Fruit fly (Drosophila melanogaster) whole organism, embryonic: ENCODE results near the gene CG13385.
A peak's percentile ranks its signal among the peaks of the same experiment; 100 is the strongest.

ENCODE experiments used
- B-H1 ChIP-seq: fragments of 200-800 bp; sonication (Bioruptor generic); IDR thresholded peaks from 3 replicates; pipeline ENCODE4 v1.3.6; 2022; ENCODE audit warnings: missing biosample characterization, missing genetic modification characterization
- Bgb ChIP-seq: fragments of 200-800 bp; sonication (Bioruptor generic); IDR thresholded peaks from 2 replicates; pipeline ENCODE4 v1.3.6; 2022; ENCODE audit warnings: missing biosample characterization, missing genetic modification characterization; ENCODE audit not compliant: partially characterized antibody
- CG10959 ChIP-seq: fragments of 200-800 bp; sonication (Bioruptor generic); IDR thresholded peaks from 2 replicates; pipeline ENCODE4 v1.3.6; 2022; ENCODE audit warnings: missing biosample characterization, missing genetic modification characterization
- CG12104 ChIP-seq: fragments of 200-800 bp; sonication (Bioruptor generic); optimal IDR thresholded peaks from 3 replicates; lab custom pipeline; 2016; ENCODE audit warnings: missing biosample characterization, missing genetic modification characterization
- CG12299 ChIP-seq: fragments of 200-800 bp; sonication (Bioruptor generic); optimal IDR thresholded peaks from 2 replicates; lab custom pipeline; 2018; ENCODE audit warnings: missing biosample characterization, mild to moderate bottlenecking, missing genetic modification characterization
- CG12391 ChIP-seq: fragments of 200-800 bp; sonication (Bioruptor generic); optimal IDR thresholded peaks from 3 replicates; lab custom pipeline; 2018; ENCODE audit warnings: missing biosample characterization, mild to moderate bottlenecking, missing genetic modification characterization, moderate library complexity
- CG14441 ChIP-seq: fragments of 200-800 bp; sonication (Bioruptor generic); IDR thresholded peaks from 2 replicates; pipeline ENCODE4 v1.3.6; 2022; ENCODE audit warnings: missing biosample characterization, missing genetic modification characterization
- CG14965 ChIP-seq: fragments of 200-800 bp; sonication (Bioruptor generic); optimal IDR thresholded peaks from 2 replicates; lab custom pipeline; 2016; ENCODE audit warnings: missing biosample characterization, missing genetic modification characterization, borderline replicate concordance
- CG15073 ChIP-seq: fragments of 200-800 bp; sonication (Bioruptor generic); optimal IDR thresholded peaks from 2 replicates; lab custom pipeline; 2016; ENCODE audit warnings: missing biosample characterization, missing genetic modification characterization
- CG1529 ChIP-seq: fragments of 200-800 bp; sonication (Bioruptor generic); optimal IDR thresholded peaks from 3 replicates; lab custom pipeline; 2018; ENCODE audit warnings: missing biosample characterization, missing genetic modification characterization
- CG17361 ChIP-seq: fragments of 200-800 bp; sonication (Bioruptor generic); IDR thresholded peaks from 3 replicates; pipeline ENCODE4 v1.3.6; 2022; ENCODE audit warnings: missing biosample characterization, missing genetic modification characterization
- CG2712 ChIP-seq: fragments of 200-800 bp; optimal IDR thresholded peaks from 3 replicates; lab custom pipeline; 2019; ENCODE audit warnings: missing biosample characterization, mild to moderate bottlenecking, missing genetic modification characterization, moderate library complexity
- CG30403 ChIP-seq: fragments of 200-800 bp; sonication (Bioruptor generic); optimal IDR thresholded peaks from 3 replicates; lab custom pipeline; 2016; ENCODE audit warnings: missing biosample characterization, missing genetic modification characterization
- CG3065 ChIP-seq: fragments of 200-800 bp; sonication (Bioruptor generic); optimal IDR thresholded peaks from 2 replicates; lab custom pipeline; 2016; ENCODE audit warnings: missing biosample characterization, missing genetic modification characterization
- CG31224 ChIP-seq: fragments of 200-800 bp; sonication (Bioruptor generic); IDR thresholded peaks from 2 replicates; pipeline ENCODE4 v1.3.6; 2022; ENCODE audit warnings: missing biosample characterization, missing genetic modification characterization
- CG42726 ChIP-seq: fragments of 200-800 bp; sonication (Bioruptor generic); IDR thresholded peaks from 2 replicates; pipeline ENCODE4 v1.3.6; 2022; ENCODE audit warnings: missing biosample characterization, missing genetic modification characterization; ENCODE audit not compliant: partially characterized antibody
- CG4328 ChIP-seq: fragments of 200-800 bp; sonication (Bioruptor generic); optimal IDR thresholded peaks from 3 replicates; lab custom pipeline; 2017; ENCODE audit warnings: missing biosample characterization, missing genetic modification reagents, missing genetic modification characterization
- CG4854 ChIP-seq: fragments of 200-800 bp; sonication (Bioruptor generic); optimal IDR thresholded peaks from 2 replicates; lab custom pipeline; 2016; ENCODE audit warnings: missing biosample characterization, missing genetic modification characterization, inconsistent platforms
- CG8281 ChIP-seq: fragments of 200-800 bp; sonication (Bioruptor generic); optimal IDR thresholded peaks from 2 replicates; lab custom pipeline; 2018; ENCODE audit warnings: missing biosample characterization, mild to moderate bottlenecking, missing genetic modification characterization, moderate library complexity
- CG8478 ChIP-seq: fragments of >200 bp; optimal IDR thresholded peaks from 2 replicates; lab custom pipeline; 2018
- CG8765 ChIP-seq: fragments of 200-800 bp; sonication (Bioruptor generic); IDR thresholded peaks from 2 replicates; pipeline ENCODE4 v1.3.6; 2022; ENCODE audit warnings: missing biosample characterization, missing genetic modification characterization
- CG9797 ChIP-seq: fragments of 200-800 bp; sonication (Bioruptor generic); optimal IDR thresholded peaks from 3 replicates; lab custom pipeline; 2018; ENCODE audit warnings: missing biosample characterization, mild to moderate bottlenecking, missing genetic modification characterization
- Doc3 ChIP-seq: fragments of 200-800 bp; sonication (Bioruptor generic); IDR thresholded peaks from 3 replicates; pipeline ENCODE4 v1.3.6; 2022; ENCODE audit warnings: missing biosample characterization, missing genetic modification characterization; ENCODE audit not compliant: partially characterized antibody
- Elba2 ChIP-seq: fragments of 200-800 bp; sonication (Bioruptor generic); optimal IDR thresholded peaks from 3 replicates; lab custom pipeline; 2016; ENCODE audit warnings: missing biosample characterization, missing genetic modification characterization
- Fer1 ChIP-seq: fragments of 200-800 bp; sonication (Bioruptor generic); optimal IDR thresholded peaks from 2 replicates; lab custom pipeline; 2017; ENCODE audit warnings: missing biosample characterization, mild to moderate bottlenecking, missing genetic modification characterization
- HmgZ ChIP-seq: fragments of 200-800 bp; sonication (Bioruptor generic); optimal IDR thresholded peaks from 2 replicates; lab custom pipeline; 2018; ENCODE audit warnings: missing biosample characterization, mild to moderate bottlenecking, missing genetic modification characterization
- Jarid2 ChIP-seq: fragments of 200-800 bp; sonication (Bioruptor generic); optimal IDR thresholded peaks from 3 replicates; lab custom pipeline; 2017; ENCODE audit warnings: mild to moderate bottlenecking, missing biosample characterization, missing genetic modification reagents, missing genetic modification characterization
- Lhr ChIP-seq: fragments of 200-800 bp; sonication (Bioruptor generic); optimal IDR thresholded peaks from 3 replicates; lab custom pipeline; 2017; ENCODE audit warnings: mild to moderate bottlenecking, missing biosample characterization, missing genetic modification reagents, missing genetic modification characterization
- MBD-R2 ChIP-seq: fragments of 200-800 bp; sonication (Bioruptor generic); IDR thresholded peaks from 2 replicates; pipeline ENCODE4 v1.3.6; 2022; ENCODE audit warnings: missing biosample characterization, missing genetic modification characterization
- Mad ChIP-seq: fragments of 200-800 bp; sonication (Bioruptor generic); optimal IDR thresholded peaks from 2 replicates; lab custom pipeline; 2016; ENCODE audit warnings: missing biosample characterization, missing genetic modification characterization
- NFAT ChIP-seq: fragments of 200-800 bp; sonication (Bioruptor generic); IDR thresholded peaks from 2 replicates; pipeline ENCODE4 v1.3.6; 2022; ENCODE audit warnings: missing biosample characterization, missing genetic modification characterization
- NK7.1 ChIP-seq: fragments of 200-800 bp; sonication (Bioruptor generic); optimal IDR thresholded peaks from 3 replicates; lab custom pipeline; 2016; ENCODE audit warnings: missing biosample characterization, missing genetic modification characterization
- Nf-YB ChIP-seq: fragments of 200-800 bp; sonication (Bioruptor generic); optimal IDR thresholded peaks from 3 replicates; lab custom pipeline; 2019; ENCODE audit warnings: missing biosample characterization, mild to moderate bottlenecking, missing genetic modification characterization, moderate library complexity
- Rx ChIP-seq: fragments of 200-800 bp; sonication (Bioruptor generic); IDR thresholded peaks from 2 replicates; pipeline ENCODE4 v1.3.6; 2022; ENCODE audit warnings: missing biosample characterization, missing genetic modification characterization
- Stat92E ChIP-seq, 3 experiments: fragments of >200 bp in 2 of 3; fragments of 200-800 bp in 1 of 3; sonication (Bioruptor generic) in 1 of 3; optimal IDR thresholded peaks; 2 replicates each; lab custom pipeline; 2017 to 2019; ENCODE audit warnings: missing biosample characterization in 3 of 3, missing genetic modification characterization in 3 of 3, mild to moderate bottlenecking in 1 of 3, moderate library complexity in 1 of 3
- Tbp ChIP-seq: fragments of >200 bp; optimal IDR thresholded peaks from 2 replicates; lab custom pipeline; 2018; ENCODE audit warnings: missing biosample characterization, missing genetic modification characterization
- cg ChIP-seq: fragments of 200-800 bp; sonication (Bioruptor generic); optimal IDR thresholded peaks from 3 replicates; lab custom pipeline; 2019; ENCODE audit warnings: missing biosample characterization, mild to moderate bottlenecking, missing genetic modification characterization, moderate library complexity
- corto ChIP-seq: fragments of 200-800 bp; sonication (Bioruptor generic); optimal IDR thresholded peaks from 2 replicates; lab custom pipeline; 2016; ENCODE audit warnings: missing biosample characterization, mild to moderate bottlenecking, missing genetic modification characterization, moderate library complexity
- dysf ChIP-seq: fragments of 200-800 bp; sonication (Bioruptor generic); IDR thresholded peaks from 3 replicates; pipeline ENCODE4 v1.3.6; 2022; ENCODE audit warnings: missing biosample characterization, missing genetic modification characterization
- ems ChIP-seq: fragments of 200-800 bp; sonication (Bioruptor generic); optimal IDR thresholded peaks from 3 replicates; lab custom pipeline; 2016; ENCODE audit warnings: missing biosample characterization, missing genetic modification characterization
- exex ChIP-seq: fragments of 200-800 bp; sonication (Bioruptor generic); optimal IDR thresholded peaks from 4 replicates; lab custom pipeline; 2018; ENCODE audit warnings: missing biosample characterization, mild to moderate bottlenecking, missing genetic modification characterization, moderate library complexity
- gcm2 ChIP-seq: fragments of 200-800 bp; sonication (Bioruptor generic); optimal IDR thresholded peaks from 2 replicates; lab custom pipeline; 2016; ENCODE audit warnings: missing biosample characterization, missing genetic modification characterization
- grau ChIP-seq: fragments of 200-800 bp; optimal IDR thresholded peaks from 3 replicates; lab custom pipeline; 2019; ENCODE audit warnings: missing biosample characterization, mild to moderate bottlenecking, missing genetic modification characterization, moderate library complexity
- gsb-n ChIP-seq: fragments of 200-800 bp; sonication (Bioruptor generic); optimal IDR thresholded peaks from 3 replicates; lab custom pipeline; 2018; ENCODE audit warnings: missing biosample characterization, mild to moderate bottlenecking, missing genetic modification characterization
- her ChIP-seq: fragments of 200-800 bp; sonication (Bioruptor generic); optimal IDR thresholded peaks from 2 replicates; lab custom pipeline; 2016; ENCODE audit warnings: missing biosample characterization, missing genetic modification characterization
- lmd ChIP-seq: fragments of 200-800 bp; sonication (Bioruptor generic); IDR thresholded peaks from 2 replicates; pipeline ENCODE4 v1.3.6; 2022; ENCODE audit warnings: missing biosample characterization, missing genetic modification characterization
- luna ChIP-seq: fragments of 200-800 bp; sonication (Bioruptor generic); optimal IDR thresholded peaks from 2 replicates; lab custom pipeline; 2016; ENCODE audit warnings: missing biosample characterization, missing genetic modification characterization
- prd ChIP-seq, 3 experiments: fragments of >200 bp in 2 of 3; fragments of 200-800 bp in 1 of 3; sonication (Bioruptor generic) in 1 of 3; optimal IDR thresholded peaks in 2 of 3; IDR thresholded peaks in 1 of 3; 2 replicates in 2 of 3; 3 replicates in 1 of 3; pipeline versions ENCODE4 v1.3.6 to Lab custom; 2017 to 2022; ENCODE audit warnings: missing biosample characterization in 1 of 3, missing genetic modification characterization in 1 of 3
- stwl ChIP-seq: fragments of 200-800 bp; sonication (Bioruptor generic); optimal IDR thresholded peaks from 3 replicates; lab custom pipeline; 2018; ENCODE audit warnings: missing biosample characterization, mild to moderate bottlenecking, missing genetic modification characterization, moderate library complexity
- tll ChIP-seq, 2 experiments: fragments of 200-800 bp in 1 of 2; fragments of >200 bp in 1 of 2; sonication (Bioruptor generic) in 1 of 2; optimal IDR thresholded peaks; 2 replicates each; lab custom pipeline; 2017 to 2019; ENCODE audit warnings: missing biosample characterization in 2 of 2, missing genetic modification characterization in 2 of 2, mild to moderate bottlenecking in 1 of 2, moderate library complexity in 1 of 2

CG13385 gene

DNA sequence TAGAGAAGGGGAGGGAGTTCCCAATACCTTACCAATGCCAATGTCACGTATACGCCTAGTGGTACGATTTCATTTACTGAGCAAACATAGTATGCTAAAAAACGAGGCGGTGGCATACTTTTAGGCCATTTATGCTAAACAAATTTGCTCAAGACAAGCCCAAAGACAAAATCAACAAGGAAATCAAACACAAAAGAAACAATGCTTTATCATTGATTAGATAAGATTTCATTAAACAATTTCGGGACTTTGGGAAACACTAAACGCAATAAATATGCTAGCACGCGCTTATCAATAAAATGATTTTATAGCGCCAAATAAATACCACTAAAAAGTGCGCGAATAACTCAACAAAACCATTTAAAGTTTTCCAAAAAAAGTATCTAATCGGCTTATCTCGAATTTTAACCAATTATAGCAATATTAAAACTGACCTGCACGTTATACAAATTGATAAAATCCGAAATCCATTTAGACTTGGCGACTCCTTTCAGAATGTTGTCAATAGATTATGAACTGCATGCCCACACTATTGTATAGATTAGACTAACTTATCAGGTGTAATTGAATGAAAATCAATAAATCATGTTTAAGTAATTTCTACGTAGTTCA lies 45.8 kb upstream of the CG13385 start (continued):
- no peak for TF ChIP-seq CG9797
- no peak for TF ChIP-seq Doc3 (GFP tag; lab: Robert Waterston, UW)
- TF ChIP-seq gsb-n (tag; lab: Kevin White, UChicago) = no peak
- TF ChIP-seq Tbp (GFP tag; lab: Kevin White, UChicago) = no peak
- TF ChIP-seq stwl (tag; lab: Kevin White, UChicago) = no peak
- TF ChIP-seq CG2712 (tag; lab: Kevin White, UChicago) = no peak
- TF ChIP-seq CG10959 (GFP tag; lab: Robert Waterston, UW) = no peak
- peak; percentile 14 for TF ChIP-seq CG1529 (GFP tag; lab: Kevin White, UChicago)
- TF ChIP-seq CG14441 (GFP tag; lab: Robert Waterston, UW) = no peak
- TF ChIP-seq ems (GFP tag; lab: Kevin White, UChicago) = no peak
- no peak for TF ChIP-seq CG17361 (GFP tag; lab: Robert Waterston, UW)
- no peak for TF ChIP-seq gcm2
- no peak for TF ChIP-seq CG8281 (tag; lab: Kevin White, UChicago)
- peak; percentile 19 for TF ChIP-seq Jarid2 (GFP tag; lab: Kevin White, UChicago)
- peak; percentile 65 for TF ChIP-seq HmgZ (tag; lab: Kevin White, UChicago)
- TF ChIP-seq Stat92E (GFP tag; optimal IDR thresholded peaks at IDR 0.05; lab: Kevin White, UChicago) = no peak
- no peak for TF ChIP-seq Rx (GFP tag; lab: Robert Waterston, UW)
- no peak for TF ChIP-seq Mad
- no peak for TF ChIP-seq Lhr (GFP tag; lab: Kevin White, UChicago)
- TF ChIP-seq grau (tag; lab: Kevin White, UChicago) = peak; percentile 25
- no peak for TF ChIP-seq B-H1 (GFP tag; lab: Robert Waterston, UW)
- TF ChIP-seq Bgb (GFP tag; lab: Robert Waterston, UW) = no peak
- TF ChIP-seq CG12391 (tag; lab: Kevin White, UChicago) = peak; percentile 21
- no peak for TF ChIP-seq CG14965 (GFP tag; lab: Kevin White, UChicago)
- TF ChIP-seq NK7.1 (GFP tag; lab: Kevin White, UChicago) = no peak
- TF ChIP-seq CG15073 = no peak
- no peak for TF ChIP-seq Elba2 (GFP tag; lab: Kevin White, UChicago)
- TF ChIP-seq CG30403 (GFP tag; lab: Kevin White, UChicago) = no peak
- no peak for TF ChIP-seq prd (optimal IDR thresholded peaks at IDR 0.05; lab: Kevin White, UChicago)
- no peak for TF ChIP-seq prd (GFP tag; IDR thresholded peaks at IDR 0.05; lab: Robert Waterston, UW)
- peak; percentile 35 for TF ChIP-seq luna
- TF ChIP-seq CG4328 = no peak
- no peak for TF ChIP-seq CG8478 (lab: Kevin White, UChicago)
- no peak for TF ChIP-seq CG8765 (GFP tag; lab: Robert Waterston, UW)
- TF ChIP-seq exex = peak; percentile 88
- TF ChIP-seq NFAT (GFP tag; lab: Robert Waterston, UW) = no peak
- no peak for TF ChIP-seq lmd
- no peak for TF ChIP-seq corto (GFP tag; lab: Kevin White, UChicago)
- TF ChIP-seq cg (GFP tag; lab: Kevin White, UChicago) = no peak
- TF ChIP-seq tll (GFP tag; optimal IDR thresholded peaks at IDR 0.05; lab: Kevin White, UChicago) = no peak
- no peak for TF ChIP-seq CG31224 (GFP tag; lab: Robert Waterston, UW)
- TF ChIP-seq CG12299 (tag; lab: Kevin White, UChicago) = no peak
- no peak for TF ChIP-seq CG42726 (GFP tag; lab: Robert Waterston, UW)
- TF ChIP-seq MBD-R2 (GFP tag; lab: Robert Waterston, UW) = no peak
- no peak for TF ChIP-seq CG3065
- TF ChIP-seq dysf = no peak
- no peak for TF ChIP-seq CG12104 (GFP tag; lab: Kevin White, UChicago)
- TF ChIP-seq CG4854 (GFP tag; lab: Kevin White, UChicago) = no peak
- TF ChIP-seq her (GFP tag; lab: Kevin White, UChicago) = peak; percentile 28
- peak; percentile 75 for TF ChIP-seq Fer1 (GFP tag; lab: Kevin White, UChicago)
- peak; percentile 3 for TF ChIP-seq Nf-YB (GFP tag; lab: Kevin White, UChicago)
